Worm (Caenorhabditis elegans): ENCODE data around the gene F14H12.8.

- TF ChIP-seq ama-1 (optimal IDR thresholded peaks at IDR 0.05) (no peak), flt-1 (GFP tag; IDR thresholded peaks at IDR 0.05) (no peak), ets-7 (tag; optimal IDR thresholded peaks at IDR 0.05) (no peak), B0310.2 (tag; optimal IDR thresholded peaks at IDR 0.05) (no peak), tbx-11 (GFP tag; IDR thresholded peaks at IDR 0.05) (no peak), aly-1 (tag; optimal IDR thresholded peaks at IDR 0.05) (no peak)
Measured at ce11 chrX:4383316-4383936, 18.6 kb upstream of the F14H12.8 start, which contains the start of gene lst-2.

Measured in whole organism, early embryonic.